Fruit fly (Drosophila melanogaster): ENCODE results near the gene PGRP-SB1.

The PGRP-SB1 gene

dm6 chr3L:16769866-16770265, 42.1 kb upstream of the PGRP-SB1 start (continued):
- TF ChIP-seq lab (GFP tag; optimal IDR thresholded peaks at IDR 0.05) (peak; percentile 58), fru (optimal IDR thresholded peaks at IDR 0.05) (no peak), tap (tag; optimal IDR thresholded peaks at IDR 0.05) (no peak), Aef1 (GFP tag; IDR thresholded peaks at IDR 0.05) (no peak), fd64A (GFP tag; optimal IDR thresholded peaks at IDR 0.05) (peak; percentile 68), bigmax (GFP tag; optimal IDR thresholded peaks at IDR 0.05) (no peak), Atf6 (GFP tag; IDR thresholded peaks at IDR 0.05) (peak; percentile 39), CG3847 (GFP tag; IDR thresholded peaks at IDR 0.05) (no peak), Sry-δ (GFP tag; optimal IDR thresholded peaks at IDR 0.05) (no peak), CG34224 (GFP tag; IDR thresholded peaks at IDR 0.05; ENCODE audit: partially characterized antibody) (no peak), wek (GFP tag; optimal IDR thresholded peaks at IDR 0.05) (peak; percentile 61), Sin3A (optimal IDR thresholded peaks at IDR 0.05) (no peak), tup (GFP tag; optimal IDR thresholded peaks at IDR 0.05) (no peak), Hsf (GFP tag; optimal IDR thresholded peaks at IDR 0.05) (peak; percentile 23), CG10565 (GFP tag; optimal IDR thresholded peaks at IDR 0.05) (no peak), hbn (GFP tag; IDR thresholded peaks at IDR 0.05; ENCODE audit: partially characterized antibody) (no peak), knrl (GFP tag; IDR thresholded peaks at IDR 0.05; ENCODE audit: partially characterized antibody) (0 out of 3 replicates have a peak, but pooled peaks have one; percentile 37), CG4424 (GFP tag; optimal IDR thresholded peaks at IDR 0.05) (peak; percentile 34), salm (tag; optimal IDR thresholded peaks at IDR 0.05) (no peak), Vsx1 (GFP tag; optimal IDR thresholded peaks at IDR 0.05) (no peak), CG15601 (tag; optimal IDR thresholded peaks at IDR 0.05) (no peak), aop (GFP tag; IDR thresholded peaks at IDR 0.05) (no peak), CG13287 (GFP tag; IDR thresholded peaks at IDR 0.05; ENCODE audit: partially characterized antibody) (no peak), her (GFP tag; optimal IDR thresholded peaks at IDR 0.05) (no peak), CG33213 (GFP tag; optimal IDR thresholded peaks at IDR 0.05) (peak; percentile 15), odd (GFP tag; optimal IDR thresholded peaks at IDR 0.05) (peak; percentile 14), CG11696 (GFP tag; IDR thresholded peaks at IDR 0.05) (no peak), CG4360 (GFP tag; IDR thresholded peaks at IDR 0.05) (0 out of 2 replicates have a peak, but pooled peaks have one; percentile 29), CG11723 (GFP tag; optimal IDR thresholded peaks at IDR 0.05) (peak; percentile 17), corto (GFP tag; optimal IDR thresholded peaks at IDR 0.05) (no peak), org-1 (GFP tag; optimal IDR thresholded peaks at IDR 0.05) (peak; percentile 5), CG30431 (GFP tag; optimal IDR thresholded peaks at IDR 0.05) (no peak), CG13123 (GFP tag; optimal IDR thresholded peaks at IDR 0.05) (no peak), Camta (GFP tag; optimal IDR thresholded peaks at IDR 0.05) (no peak), prd (optimal IDR thresholded peaks at IDR 0.05) (no peak), prd (GFP tag; IDR thresholded peaks at IDR 0.05) (peak; percentile 29; the same call in 1 of the 3 replicates), pita (GFP tag; optimal IDR thresholded peaks at IDR 0.05) (no peak), CG7786 (GFP tag; optimal IDR thresholded peaks at IDR 0.05) (no peak), CG4820 (GFP tag; optimal IDR thresholded peaks at IDR 0.05) (peak; percentile 37), GATAe (GFP tag; conservative IDR thresholded peaks at IDR 0.05) (no peak), Awh (GFP tag; IDR thresholded peaks at IDR 0.05) (peak; percentile 34; the same call in 1 of the 2 replicates), Antp (GFP tag; optimal IDR thresholded peaks at IDR 0.05) (no peak), fd102C (GFP tag; optimal IDR thresholded peaks at IDR 0.05) (peak; percentile 46), sc (optimal IDR thresholded peaks at IDR 0.05) (no peak), sc (GFP tag; optimal IDR thresholded peaks at IDR 0.05) (no peak), CG8765 (GFP tag; IDR thresholded peaks at IDR 0.05) (no peak), TFAM (GFP tag; optimal IDR thresholded peaks at IDR 0.05) (peak; percentile 40), H2.0 (GFP tag; IDR thresholded peaks at IDR 0.05) (no peak), CG15269 (tag; optimal IDR thresholded peaks at IDR 0.05) (no peak), bbx (GFP tag; IDR thresholded peaks at IDR 0.05; ENCODE audit: partially characterized antibody) (no peak), Lpt (GFP tag; optimal IDR thresholded peaks at IDR 0.05) (peak; percentile 38), Atf-2 (GFP tag; optimal IDR thresholded peaks at IDR 0.05) (no peak), Ets65A (GFP tag) (peak; percentile 81)

All from whole organism, embryonic.